Fruit fly (Drosophila melanogaster): ENCODE data around the gene CG42674.

- TF ChIP-seq GATAd (GFP tag; optimal IDR thresholded peaks at IDR 0.05), result no peak
- TF ChIP-seq Dfd (GFP tag; optimal IDR thresholded peaks at IDR 0.05), result no peak
- TF ChIP-seq Mio (GFP tag; optimal IDR thresholded peaks at IDR 0.05), result no peak
- no peak for TF ChIP-seq br (GFP tag; optimal IDR thresholded peaks at IDR 0.05)
- TF ChIP-seq fru (GFP tag; optimal IDR thresholded peaks at IDR 0.05), result no peak
- TF ChIP-seq HLH106 (tag; optimal IDR thresholded peaks at IDR 0.05), result no peak
- TF ChIP-seq dl (GFP tag; optimal IDR thresholded peaks at IDR 0.05; ENCODE audit: insufficient read depth in 1 of 2, partially characterized antibody in 2 of 2), result no peak
- TF ChIP-seq usp (GFP tag; optimal IDR thresholded peaks at IDR 0.05), result no peak
- no peak for TF ChIP-seq N (GFP tag; optimal IDR thresholded peaks at IDR 0.05)
Observed at dm6 chr3L:20123038-20123437, 75.1 kb downstream of the CG42674 start.

All from whole organism, wandering third instar larva.